Fruit fly (Drosophila melanogaster): ENCODE measurements around the gene nej.

Gene nej

dm6 chrX:9687623-9688022 is 757 bp upstream of the nej start (continued):
- TF ChIP-seq Nf-YA (GFP tag; IDR thresholded peaks at IDR 0.05) (peak; percentile 90), CG3838 (GFP tag; optimal IDR thresholded peaks at IDR 0.05) (peak; percentile 83), CG15601 (tag; optimal IDR thresholded peaks at IDR 0.05) (peak; percentile 93), gem (tag; optimal IDR thresholded peaks at IDR 0.05) (peak; percentile 97), CG2875 (GFP tag; optimal IDR thresholded peaks at IDR 0.05) (peak; percentile 93), Xrp1 (GFP tag; IDR thresholded peaks at IDR 0.05) (peak; percentile 96), zen2 (GFP tag; IDR thresholded peaks at IDR 0.05; ENCODE audit: partially characterized antibody) (no peak), grau (tag; optimal IDR thresholded peaks at IDR 0.05) (peak; percentile 95), aop (GFP tag; IDR thresholded peaks at IDR 0.05) (0 out of 2 replicates have a peak, but pooled peaks have one; percentile 45), CG17186 (GFP tag; optimal IDR thresholded peaks at IDR 0.05) (peak; percentile 58), slbo (GFP tag; IDR thresholded peaks at IDR 0.05) (peak; percentile 95), CG7839 (tag; optimal IDR thresholded peaks at IDR 0.05) (peak; percentile 97), luna (GFP tag; optimal IDR thresholded peaks at IDR 0.05) (no peak), Stat92E (GFP tag; optimal IDR thresholded peaks at IDR 0.05) (peak in 1 of 3 experiments; percentile 74), CG7745 (tag; optimal IDR thresholded peaks at IDR 0.05) (peak; percentile 49), lola (GFP tag; optimal IDR thresholded peaks at IDR 0.05) (peak in 1 of 3 experiments; percentile 94), Hmx (GFP tag; optimal IDR thresholded peaks at IDR 0.05) (peak; percentile 40), CG9609 (GFP tag; optimal IDR thresholded peaks at IDR 0.05) (peak; percentile 64), TFAM (GFP tag; optimal IDR thresholded peaks at IDR 0.05) (peak; percentile 63), CG31224 (GFP tag; IDR thresholded peaks at IDR 0.05) (peak; percentile 84), H2.0 (GFP tag; IDR thresholded peaks at IDR 0.05) (peak; percentile 88), h (optimal IDR thresholded peaks at IDR 0.05) (no peak), CG11695 (GFP tag; IDR thresholded peaks at IDR 0.05) (peak; percentile 97), esg (GFP tag; conservative IDR thresholded peaks at IDR 0.05) (peak; percentile 90), Ets65A (GFP tag) (peak; percentile 92), CG3163 (GFP tag; optimal IDR thresholded peaks at IDR 0.05) (peak; percentile 34), CG7987 (GFP tag; optimal IDR thresholded peaks at IDR 0.05) (peak; percentile 86), her (GFP tag; optimal IDR thresholded peaks at IDR 0.05) (peak; percentile 59), CG7963 (GFP tag; IDR thresholded peaks at IDR 0.05; ENCODE audit: partially characterized antibody) (no peak), CG12744 (GFP tag; optimal IDR thresholded peaks at IDR 0.05) (peak; percentile 83), HLH4C (GFP tag; IDR thresholded peaks at IDR 0.05; ENCODE audit: partially characterized antibody) (no peak), Taf1 (GFP tag; IDR thresholded peaks at IDR 0.05) (peak; percentile 85), CG8944 (GFP tag; optimal IDR thresholded peaks at IDR 0.05) (peak; percentile 36), Dfd (GFP tag; optimal IDR thresholded peaks at IDR 0.05) (no peak), CG15514 (GFP tag; optimal IDR thresholded peaks at IDR 0.05) (peak; percentile 88), dan (GFP tag; IDR thresholded peaks at IDR 0.05) (no peak), vvl (GFP tag; IDR thresholded peaks at IDR 0.05) (peak; percentile 97), ken (GFP tag; IDR thresholded peaks at IDR 0.05) (peak; percentile 90), Bdp1 (GFP tag; optimal IDR thresholded peaks at IDR 0.05) (peak; percentile 75), fd96Cb (tag; optimal IDR thresholded peaks at IDR 0.05) (peak; percentile 93), ham (GFP tag; IDR thresholded peaks at IDR 0.05) (peak; percentile 73; the same call in 1 of the 2 replicates), Ptx1 (GFP tag; IDR thresholded peaks at IDR 0.05) (peak; percentile 92), tio (GFP tag; optimal IDR thresholded peaks at IDR 0.05) (peak; percentile 87), CG3847 (GFP tag; IDR thresholded peaks at IDR 0.05) (peak; percentile 94), zfh1 (GFP tag; IDR thresholded peaks at IDR 0.05) (peak; percentile 92), croc (GFP tag; conservative IDR thresholded peaks at IDR 0.05) (peak; percentile 73), CG8290 (GFP tag; optimal IDR thresholded peaks at IDR 0.05) (peak; percentile 66), CG8290 (tag; optimal IDR thresholded peaks at IDR 0.05) (peak; percentile 90 to 92), stwl (tag; optimal IDR thresholded peaks at IDR 0.05) (peak; percentile 63), CG7928 (GFP tag; optimal IDR thresholded peaks at IDR 0.05) (peak; percentile 71), CG18619 (GFP tag; optimal IDR thresholded peaks at IDR 0.05) (peak; percentile 96), Dip3 (GFP tag; optimal IDR thresholded peaks at IDR 0.05) (peak; percentile 85)

Measured in whole organism, embryonic.